Worm (Caenorhabditis elegans) whole organism, L3 larva: ENCODE measurements around the gene twk-44.
A peak's percentile ranks its signal among the peaks of the same experiment; 100 is the strongest.

Experiments
- R02D3.7 ChIP-seq: fragments of 150-350 bp; optimal IDR thresholded peaks from 2 replicates; lab custom pipeline; 2014; ENCODE audit warnings: missing biosample characterization, missing genetic modification characterization
- ZK546.5 ChIP-seq: sonication (generic microtip); optimal IDR thresholded peaks from 2 replicates; lab custom pipeline; 2017; ENCODE audit warnings: missing biosample characterization, missing genetic modification characterization
- aly-2 ChIP-seq: fragments of 150-350 bp; optimal IDR thresholded peaks from 2 replicates; lab custom pipeline; 2014; ENCODE audit warnings: missing biosample characterization, missing genetic modification characterization
- ama-1 ChIP-seq: fragments of 150-350 bp; optimal IDR thresholded peaks from 2 replicates; lab custom pipeline; 2018
- ceh-16 ChIP-seq: sonication (generic microtip); optimal IDR thresholded peaks from 2 replicates; lab custom pipeline; 2017; ENCODE audit warnings: missing biosample characterization, missing genetic modification characterization
- ceh-28 ChIP-seq: fragments of 150-350 bp; optimal IDR thresholded peaks from 2 replicates; lab custom pipeline; 2014; ENCODE audit warnings: missing biosample characterization, missing genetic modification reagents, missing genetic modification characterization
- ceh-82 ChIP-seq: fragments of 150-350 bp; optimal IDR thresholded peaks from 2 replicates; lab custom pipeline; 2014; ENCODE audit warnings: missing biosample characterization, missing genetic modification characterization
- ceh-9 ChIP-seq: sonication (generic microtip); optimal IDR thresholded peaks from 2 replicates; lab custom pipeline; 2018; ENCODE audit warnings: missing biosample characterization, missing genetic modification characterization
- egl-27 ChIP-seq: sonication (generic microtip); optimal IDR thresholded peaks from 4 replicates; lab custom pipeline; 2017; ENCODE audit warnings: missing biosample characterization, missing genetic modification reagents, missing genetic modification characterization
- egl-5 ChIP-seq: fragments of 150-350 bp; optimal IDR thresholded peaks from 2 replicates; lab custom pipeline; 2017; ENCODE audit warnings: missing biosample characterization, missing genetic modification reagents, missing genetic modification characterization, inconsistent platforms
- elt-1 ChIP-seq: fragments of 150-350 bp; optimal IDR thresholded peaks from 2 replicates; lab custom pipeline; 2014; ENCODE audit warnings: missing biosample characterization, missing genetic modification characterization
- elt-2 ChIP-seq: sonication (generic microtip); optimal IDR thresholded peaks from 2 replicates; lab custom pipeline; 2016; ENCODE audit warnings: missing genetic modification reagents, mild to moderate bottlenecking, missing genetic modification characterization, missing compliant biosample characterization
- eor-1 ChIP-seq, 2 experiments: fragments of 150-350 bp; optimal IDR thresholded peaks; 2 replicates each; lab custom pipeline; 2014 to 2018; ENCODE audit warnings: missing biosample characterization in 2 of 2, missing genetic modification characterization in 2 of 2
- fkh-10 ChIP-seq: sonication (generic microtip); optimal IDR thresholded peaks from 2 replicates; lab custom pipeline; 2017; ENCODE audit warnings: missing biosample characterization, missing genetic modification reagents, missing genetic modification characterization
- fkh-2 ChIP-seq: fragments of 150-350 bp; optimal IDR thresholded peaks from 2 replicates; lab custom pipeline; 2014; ENCODE audit warnings: missing biosample characterization, missing genetic modification reagents, missing genetic modification characterization
- fos-1 ChIP-seq: fragments of 150-350 bp; optimal IDR thresholded peaks from 2 replicates; lab custom pipeline; 2014; ENCODE audit warnings: missing biosample characterization, missing genetic modification characterization
- jun-1 ChIP-seq: fragments of 150-350 bp; optimal IDR thresholded peaks from 2 replicates; lab custom pipeline; 2014; ENCODE audit warnings: missing biosample characterization, missing genetic modification reagents, missing genetic modification characterization
- lin-15B ChIP-seq: fragments of 150-350 bp; optimal IDR thresholded peaks from 2 replicates; lab custom pipeline; 2014; ENCODE audit warnings: missing biosample characterization, missing genetic modification characterization
- lsy-12 ChIP-seq: sonication (generic microtip); optimal IDR thresholded peaks from 2 replicates; lab custom pipeline; 2016; ENCODE audit warnings: mild to moderate bottlenecking, missing genetic modification characterization, missing compliant biosample characterization
- mdl-1 ChIP-seq: fragments of 150-350 bp; optimal IDR thresholded peaks from 2 replicates; lab custom pipeline; 2014; ENCODE audit warnings: missing biosample characterization, missing genetic modification characterization
- mml-1 ChIP-seq: fragments of 150-350 bp; sonication (generic microtip); optimal IDR thresholded peaks from 3 replicates; lab custom pipeline; 2014; ENCODE audit warnings: missing biosample characterization, missing genetic modification characterization
- nfya-1 ChIP-seq: sonication (generic microtip); optimal IDR thresholded peaks from 2 replicates; lab custom pipeline; 2017; ENCODE audit warnings: missing genetic modification characterization, mild to moderate bottlenecking, missing compliant biosample characterization, antibody characterized with exemption, moderate library complexity; ENCODE audit not compliant: insufficient read depth
- nhr-12 ChIP-seq: fragments of 150-350 bp; optimal IDR thresholded peaks from 2 replicates; lab custom pipeline; 2014; ENCODE audit warnings: missing biosample characterization, missing genetic modification characterization
- nhr-23 ChIP-seq: fragments of 150-350 bp; optimal IDR thresholded peaks from 2 replicates; lab custom pipeline; 2014; ENCODE audit warnings: missing biosample characterization, missing genetic modification reagents, missing genetic modification characterization
- nhr-237 ChIP-seq: fragments of 150-350 bp; optimal IDR thresholded peaks from 2 replicates; lab custom pipeline; 2014; ENCODE audit warnings: missing biosample characterization, missing genetic modification characterization
- nhr-25 ChIP-seq: sonication (generic microtip); optimal IDR thresholded peaks from 2 replicates; lab custom pipeline; 2017; ENCODE audit warnings: missing biosample characterization, missing genetic modification characterization
- nhr-28 ChIP-seq: fragments of 150-350 bp; optimal IDR thresholded peaks from 2 replicates; lab custom pipeline; 2014; ENCODE audit warnings: missing biosample characterization, missing genetic modification characterization
- nhr-43 ChIP-seq: sonication (generic microtip); optimal IDR thresholded peaks from 2 replicates; lab custom pipeline; 2016; ENCODE audit warnings: mild to moderate bottlenecking, missing genetic modification characterization, missing compliant biosample characterization; ENCODE audit not compliant: poor library complexity, severe bottlenecking
- nhr-76 ChIP-seq: fragments of 150-350 bp; sonication (generic microtip); optimal IDR thresholded peaks from 5 replicates; lab custom pipeline; 2014; ENCODE audit warnings: missing biosample characterization, missing genetic modification characterization
- nhr-77 ChIP-seq: fragments of 150-350 bp; optimal IDR thresholded peaks from 2 replicates; lab custom pipeline; 2014; ENCODE audit warnings: missing biosample characterization, missing genetic modification characterization
- pha-4 ChIP-seq: fragments of 150-350 bp; optimal IDR thresholded peaks from 2 replicates; lab custom pipeline; 2014; ENCODE audit warnings: missing biosample characterization, missing genetic modification reagents, missing genetic modification characterization
- pqm-1 ChIP-seq: fragments of 150-350 bp; optimal IDR thresholded peaks from 2 replicates; lab custom pipeline; 2017; ENCODE audit warnings: missing biosample characterization, missing genetic modification characterization, inconsistent platforms
- sea-2 ChIP-seq: fragments of 150-350 bp; sonication (generic microtip); optimal IDR thresholded peaks from 4 replicates; lab custom pipeline; 2014; ENCODE audit warnings: missing biosample characterization, missing genetic modification reagents, missing genetic modification characterization
- skn-1 ChIP-seq: fragments of 150-350 bp; optimal IDR thresholded peaks from 2 replicates; lab custom pipeline; 2014; ENCODE audit warnings: missing biosample characterization, missing genetic modification characterization
- snpc-4 ChIP-seq: fragments of 150-350 bp; optimal IDR thresholded peaks from 2 replicates; lab custom pipeline; 2014; ENCODE audit warnings: missing biosample characterization, missing genetic modification characterization
- tbx-2 ChIP-seq: sonication (generic microtip); optimal IDR thresholded peaks from 2 replicates; lab custom pipeline; 2016; ENCODE audit warnings: mild to moderate bottlenecking, missing genetic modification characterization, missing compliant biosample characterization
- unc-62 ChIP-seq: fragments of 150-350 bp; sonication (generic microtip); optimal IDR thresholded peaks from 4 replicates; lab custom pipeline; 2014; ENCODE audit warnings: missing biosample characterization, missing genetic modification reagents, missing genetic modification characterization
- zag-1 ChIP-seq: fragments of 150-350 bp; optimal IDR thresholded peaks from 2 replicates; lab custom pipeline; 2014; ENCODE audit warnings: missing biosample characterization, missing genetic modification characterization
- ztf-11 ChIP-seq: fragments of 150-350 bp; optimal IDR thresholded peaks from 2 replicates; lab custom pipeline; 2014; ENCODE audit warnings: missing biosample characterization, missing genetic modification characterization
- ztf-4 ChIP-seq: fragments of 150-350 bp; optimal IDR thresholded peaks from 2 replicates; lab custom pipeline; 2014; ENCODE audit warnings: missing biosample characterization, missing genetic modification characterization

twk-44 gene

ce11 chrX:11608110-11608759 lies 18.7 kb downstream of the twk-44 start:
- TF ChIP-seq elt-1 (peak; percentile 86), ceh-82 (tag; lab: Kevin White, UChicago) (no peak), fkh-2 (tag; lab: Kevin White, UChicago) (no peak), nhr-25 (tag; lab: Kevin White, UChicago) (peak; percentile 32), elt-2 (peak; percentile 51), ztf-4 (no peak), nhr-28 (no peak), nfya-1 (no peak)
- TF ChIP-seq, all 47 proteins: peak for 3

ce11 chrX:11607500-11607823 lies 19.5 kb downstream of the twk-44 start:
- TF ChIP-seq eor-1 (tag; optimal IDR thresholded peaks at IDR 0.05; lab: Kevin White, UChicago) = no peak
- TF ChIP-seq skn-1 = no peak
- TF ChIP-seq aly-2 (tag; lab: Kevin White, UChicago) = no peak
- TF ChIP-seq nhr-25 (tag; lab: Kevin White, UChicago) = no peak
- no peak for TF ChIP-seq ceh-9 (tag; lab: Kevin White, UChicago)
- no peak for TF ChIP-seq unc-62
- no peak for TF ChIP-seq fos-1 (tag; lab: Kevin White, UChicago)
- TF ChIP-seq mdl-1 (tag; lab: Kevin White, UChicago) = no peak
- no peak for TF ChIP-seq nhr-43 (tag; lab: Kevin White, UChicago)
- TF ChIP-seq nhr-237 (tag; lab: Kevin White, UChicago) = no peak
- TF ChIP-seq snpc-4 (tag; lab: Kevin White, UChicago) = no peak
- no peak for TF ChIP-seq ztf-4
- no peak for TF ChIP-seq elt-1
- no peak for TF ChIP-seq pha-4
- no peak for TF ChIP-seq sea-2 (GFP tag; lab: Kevin White, UChicago)
- TF ChIP-seq ceh-82 (tag; lab: Kevin White, UChicago) = no peak
- TF ChIP-seq nhr-23 (tag; lab: Kevin White, UChicago) = no peak
- no peak for TF ChIP-seq egl-5 (tag; lab: Kevin White, UChicago)
- TF ChIP-seq ztf-11 (tag; lab: Kevin White, UChicago) = no peak
- no peak for TF ChIP-seq nhr-76 (tag; lab: Kevin White, UChicago)

ce11 chrX:11606815-11607499 lies 20.0 kb downstream of the twk-44 start:
- TF ChIP-seq elt-2 (no peak), nhr-25 (tag; lab: Kevin White, UChicago) (peak; percentile 38), nhr-28 (no peak), ceh-16 (no peak), nhr-23 (tag; lab: Kevin White, UChicago) (peak; percentile 4), elt-1 (peak; percentile 38)

- TF ChIP-seq ztf-11 (tag; lab: Kevin White, UChicago) = peak; percentile 10
- TF ChIP-seq nhr-76 (tag; lab: Kevin White, UChicago) = peak; percentile 84
- no peak for TF ChIP-seq unc-62
- TF ChIP-seq zag-1 (tag; lab: Kevin White, UChicago) = peak; percentile 76
- peak; percentile 90 for TF ChIP-seq elt-2
- TF ChIP-seq nhr-12 (tag; lab: Kevin White, UChicago) = peak; percentile 6
- peak; percentile 99 for TF ChIP-seq sea-2 (GFP tag; lab: Kevin White, UChicago)
- no peak for TF ChIP-seq fkh-2 (tag; lab: Kevin White, UChicago)
- TF ChIP-seq nhr-77 = peak; percentile 82
- TF ChIP-seq jun-1 (tag; lab: Kevin White, UChicago) = peak; percentile 84
- TF ChIP-seq lsy-12 (tag; lab: Kevin White, UChicago) = peak; percentile 96
- TF ChIP-seq ztf-4 = peak; percentile 86
- peak; percentile 79 for TF ChIP-seq ceh-9 (tag; lab: Kevin White, UChicago)
- peak; percentile 86 for TF ChIP-seq nhr-23 (tag; lab: Kevin White, UChicago)
- peak; percentile 87 to 93 for TF ChIP-seq eor-1 (tag; optimal IDR thresholded peaks at IDR 0.05; lab: Kevin White, UChicago)
- peak; percentile 37 for TF ChIP-seq fkh-10 (GFP tag; lab: Kevin White, UChicago)
- TF ChIP-seq nhr-25 (tag; lab: Kevin White, UChicago) = peak; percentile 72
- peak; percentile 45 for TF ChIP-seq egl-5 (tag; lab: Kevin White, UChicago)
- TF ChIP-seq R02D3.7 = peak; percentile 82
- peak; percentile 93 for TF ChIP-seq tbx-2 (tag; lab: Kevin White, UChicago)
- TF ChIP-seq ceh-28 = peak; percentile 78
- no peak for TF ChIP-seq egl-27
- peak; percentile 41 for TF ChIP-seq ZK546.5 (tag; lab: Kevin White, UChicago)
- peak; percentile 43 for TF ChIP-seq mml-1
- TF ChIP-seq skn-1 = no peak
- TF ChIP-seq lin-15B (tag; lab: Kevin White, UChicago) = peak; percentile 32
- TF ChIP-seq ama-1 (lab: Kevin White, UChicago) = no peak
- TF ChIP-seq nfya-1 = peak; percentile 66
- TF ChIP-seq nhr-28 = no peak
- TF ChIP-seq mdl-1 (tag; lab: Kevin White, UChicago) = peak; percentile 8
- TF ChIP-seq pha-4 = peak; percentile 63
- TF ChIP-seq pqm-1 (tag; lab: Kevin White, UChicago) = peak; percentile 58
- TF ChIP-seq nhr-43 (tag; lab: Kevin White, UChicago) = peak; percentile 79
- TF ChIP-seq elt-1 = peak; percentile 74
- TF ChIP-seq aly-2 (tag; lab: Kevin White, UChicago) = peak; percentile 34
Observed at ce11 chrX:11605766-11606490, 21.0 kb downstream of the twk-44 start.
